Fruit fly (Drosophila melanogaster) whole organism, pupa: ENCODE data around the gene LUBEL.

ENCODE experiments used
- CG10348 ChIP-seq: fragments of 200-800 bp; sonication (Bioruptor generic); IDR thresholded peaks from 2 replicates; pipeline ENCODE4 v1.3.6; 2022; ENCODE audit warnings: missing biosample characterization, missing genetic modification characterization
- CG12605 ChIP-seq: fragments of 200-800 bp; sonication (Bioruptor generic); IDR thresholded peaks from 2 replicates; pipeline ENCODE4 v1.3.6; 2022; ENCODE audit warnings: missing biosample characterization, missing genetic modification characterization
- CG13204 ChIP-seq: fragments of 200-800 bp; sonication (Bioruptor generic); optimal IDR thresholded peaks from 2 replicates; lab custom pipeline; 2018; ENCODE audit warnings: missing biosample characterization, mild to moderate bottlenecking, missing genetic modification characterization, moderate library complexity
- CG14655 ChIP-seq: fragments of 200-800 bp; sonication (Bioruptor generic); optimal IDR thresholded peaks from 3 replicates; lab custom pipeline; 2017; ENCODE audit warnings: mild to moderate bottlenecking, missing biosample characterization, missing genetic modification reagents, missing genetic modification characterization
- CG15710 ChIP-seq: fragments of 200-800 bp; sonication (Bioruptor generic); optimal IDR thresholded peaks from 2 replicates; lab custom pipeline; 2018; ENCODE audit warnings: missing biosample characterization, mild to moderate bottlenecking, missing genetic modification characterization, moderate library complexity
- CG17806 ChIP-seq: fragments of 200-800 bp; sonication (Bioruptor generic); optimal IDR thresholded peaks from 2 replicates; lab custom pipeline; 2018; ENCODE audit warnings: missing biosample characterization, mild to moderate bottlenecking, missing genetic modification characterization, moderate library complexity
- CG32121 ChIP-seq: fragments of 200-800 bp; sonication (Bioruptor generic); IDR thresholded peaks from 2 replicates; pipeline ENCODE4 v1.3.6; 2022; ENCODE audit warnings: missing biosample characterization, missing genetic modification characterization
- CG34367 ChIP-seq: fragments of 200-800 bp; sonication (Bioruptor generic); optimal IDR thresholded peaks from 2 replicates; lab custom pipeline; 2018; ENCODE audit warnings: missing biosample characterization, mild to moderate bottlenecking, missing genetic modification characterization
- CG4496 ChIP-seq: fragments of 200-800 bp; sonication (Bioruptor generic); IDR thresholded peaks from 3 replicates; pipeline ENCODE4 v1.3.6; 2022; ENCODE audit warnings: missing biosample characterization, missing genetic modification characterization
- CG8159 ChIP-seq: fragments of 200-800 bp; sonication (Bioruptor generic); optimal IDR thresholded peaks from 3 replicates; lab custom pipeline; 2018; ENCODE audit warnings: missing biosample characterization, mild to moderate bottlenecking, missing genetic modification characterization, moderate library complexity
- CG8301 ChIP-seq: fragments of 200-800 bp; sonication (Bioruptor generic); optimal IDR thresholded peaks from 2 replicates; lab custom pipeline; 2018; ENCODE audit warnings: missing biosample characterization, mild to moderate bottlenecking, missing genetic modification characterization
- CG9948 ChIP-seq: fragments of 200-800 bp; sonication (Bioruptor generic); optimal IDR thresholded peaks from 2 replicates; lab custom pipeline; 2018; ENCODE audit warnings: missing biosample characterization, mild to moderate bottlenecking, missing genetic modification characterization, moderate library complexity
- D1 ChIP-seq: fragments of 200-800 bp; sonication (Bioruptor generic); optimal IDR thresholded peaks from 2 replicates; lab custom pipeline; 2018; ENCODE audit warnings: missing biosample characterization, mild to moderate bottlenecking, missing genetic modification characterization, moderate library complexity
- EcR ChIP-seq: fragments of 200-800 bp; sonication (Bioruptor generic); optimal IDR thresholded peaks from 3 replicates; lab custom pipeline; 2019; ENCODE audit warnings: missing biosample characterization, missing genetic modification characterization, mild to moderate bottlenecking, moderate library complexity, missing genetic modification reagents
- Ets98B ChIP-seq: fragments of 200-800 bp; sonication (Bioruptor generic); IDR thresholded peaks from 2 replicates; pipeline ENCODE4 v1.3.6; 2022; ENCODE audit warnings: missing biosample characterization, missing genetic modification characterization
- Pif1A ChIP-seq: fragments of 200-800 bp; sonication (Bioruptor generic); optimal IDR thresholded peaks from 3 replicates; lab custom pipeline; 2016; ENCODE audit warnings: missing biosample characterization, missing genetic modification characterization
- Pif1B ChIP-seq: fragments of 200-800 bp; sonication (Bioruptor generic); optimal IDR thresholded peaks from 3 replicates; lab custom pipeline; 2016; ENCODE audit warnings: missing biosample characterization, missing genetic modification characterization
- Snoo ChIP-seq: fragments of 200-800 bp; sonication (Bioruptor generic); optimal IDR thresholded peaks from 3 replicates; lab custom pipeline; 2017; ENCODE audit warnings: missing biosample characterization, mild to moderate bottlenecking, missing genetic modification characterization, inconsistent platforms
- fd96Ca ChIP-seq: fragments of 200-800 bp; sonication (Bioruptor generic); IDR thresholded peaks from 3 replicates; pipeline ENCODE4 v1.3.6; 2022; ENCODE audit warnings: missing biosample characterization, missing genetic modification characterization
- gl ChIP-seq: fragments of 200-800 bp; sonication (Bioruptor generic); optimal IDR thresholded peaks from 2 replicates; lab custom pipeline; 2018; ENCODE audit warnings: missing biosample characterization, mild to moderate bottlenecking, missing genetic modification characterization
- rn ChIP-seq: fragments of 200-800 bp; sonication (Bioruptor generic); IDR thresholded peaks from 2 replicates; pipeline ENCODE4 v1.3.6; 2022; ENCODE audit warnings: missing biosample characterization, missing genetic modification characterization

Gene LUBEL

dm6 chr2L:6793763-6794417 is 21.3 kb upstream of the LUBEL start:
- TF ChIP-seq CG9948 (no peak), CG32121 (GFP tag; lab: Robert Waterston, UW) (peak; percentile 44; the same call in 1 of the 2 replicates)

- TF ChIP-seq CG4496 (GFP tag; lab: Robert Waterston, UW) (no peak), EcR (GFP tag; lab: Kevin White, UChicago) (peak; percentile 13), Ets98B (GFP tag; lab: Robert Waterston, UW) (peak; percentile 27; the same call in 1 of the 2 replicates)
Measured at dm6 chr2L:6791845-6792443, 19.4 kb upstream of the LUBEL start.

- no peak for TF ChIP-seq CG8301 (tag; lab: Kevin White, UChicago)
- no peak for TF ChIP-seq fd96Ca
- TF ChIP-seq Snoo (tag; lab: Kevin White, UChicago), result no peak
- TF ChIP-seq CG12605, result no peak
- no peak for TF ChIP-seq CG8159 (tag; lab: Kevin White, UChicago)
- TF ChIP-seq Pif1B (GFP tag; lab: Kevin White, UChicago), result no peak
- TF ChIP-seq CG14655 (GFP tag; lab: Kevin White, UChicago), result no peak
- TF ChIP-seq Ets98B (GFP tag; lab: Robert Waterston, UW), result no peak
- TF ChIP-seq D1, result no peak
- TF ChIP-seq EcR (GFP tag; lab: Kevin White, UChicago), result peak; percentile 14
- no peak for TF ChIP-seq CG17806 (tag; lab: Kevin White, UChicago)
- TF ChIP-seq CG13204 (GFP tag; lab: Kevin White, UChicago), result no peak
- no peak for TF ChIP-seq CG32121 (GFP tag; lab: Robert Waterston, UW)
- peak; percentile 23 for TF ChIP-seq gl (tag; lab: Kevin White, UChicago)
- no peak for TF ChIP-seq rn
Measured at dm6 chr2L:6789358-6789757, 16.8 kb upstream of the LUBEL start.

- TF ChIP-seq fd96Ca (peak; percentile 60; the same call in 2 of the 3 replicates), CG17806 (tag; lab: Kevin White, UChicago) (peak; percentile 68), CG10348 (no peak), CG4496 (GFP tag; lab: Robert Waterston, UW) (peak; percentile 65; the same call in 1 of the 3 replicates), Snoo (tag; lab: Kevin White, UChicago) (no peak), Pif1A (GFP tag; lab: Kevin White, UChicago) (peak; percentile 24), CG9948 (peak; percentile 71), CG15710 (peak; percentile 43), EcR (GFP tag; lab: Kevin White, UChicago) (no peak), D1 (peak; percentile 8), Ets98B (GFP tag; lab: Robert Waterston, UW) (peak; percentile 5; the same call in 1 of the 2 replicates), CG34367 (tag; lab: Kevin White, UChicago) (peak; percentile 36), CG8301 (tag; lab: Kevin White, UChicago) (peak; percentile 83), CG14655 (GFP tag; lab: Kevin White, UChicago) (peak; percentile 75), CG8159 (tag; lab: Kevin White, UChicago) (peak; percentile 65), Pif1B (GFP tag; lab: Kevin White, UChicago) (peak; percentile 7), CG13204 (GFP tag; lab: Kevin White, UChicago) (no peak)
Measured at dm6 chr2L:6787973-6788368, 15.4 kb upstream of the LUBEL start.

- TF ChIP-seq CG8159 (tag; lab: Kevin White, UChicago) (peak; percentile 95), fd96Ca (peak; percentile 94), CG13204 (GFP tag; lab: Kevin White, UChicago) (peak; percentile 80), Ets98B (GFP tag; lab: Robert Waterston, UW) (peak; percentile 96), CG34367 (tag; lab: Kevin White, UChicago) (peak; percentile 85), CG14655 (GFP tag; lab: Kevin White, UChicago) (peak; percentile 97), Snoo (tag; lab: Kevin White, UChicago) (peak; percentile 90), CG9948 (peak; percentile 93), Pif1B (GFP tag; lab: Kevin White, UChicago) (peak; percentile 86), EcR (GFP tag; lab: Kevin White, UChicago) (peak; percentile 90), CG12605 (peak; percentile 46; the same call in 1 of the 2 replicates), CG10348 (peak; percentile 80), CG4496 (GFP tag; lab: Robert Waterston, UW) (peak; percentile 94), Pif1A (GFP tag; lab: Kevin White, UChicago) (peak; percentile 93), gl (tag; lab: Kevin White, UChicago) (peak; percentile 52), D1 (peak; percentile 91), rn (peak; percentile 78), CG17806 (tag; lab: Kevin White, UChicago) (peak; percentile 83), CG32121 (GFP tag; lab: Robert Waterston, UW) (peak; percentile 89), CG15710 (peak; percentile 94), CG8301 (tag; lab: Kevin White, UChicago) (peak; percentile 97)
Measured at dm6 chr2L:6787029-6787972, 14.7 kb upstream of the LUBEL start.
